Worm (Caenorhabditis elegans): ENCODE results near the gene itsn-1.
"Not testable (repeated sequence)": the region's sequence is repeated elsewhere in the genome, so short reads cannot be mapped to it uniquely, and the experiment has no call there.

DNA sequence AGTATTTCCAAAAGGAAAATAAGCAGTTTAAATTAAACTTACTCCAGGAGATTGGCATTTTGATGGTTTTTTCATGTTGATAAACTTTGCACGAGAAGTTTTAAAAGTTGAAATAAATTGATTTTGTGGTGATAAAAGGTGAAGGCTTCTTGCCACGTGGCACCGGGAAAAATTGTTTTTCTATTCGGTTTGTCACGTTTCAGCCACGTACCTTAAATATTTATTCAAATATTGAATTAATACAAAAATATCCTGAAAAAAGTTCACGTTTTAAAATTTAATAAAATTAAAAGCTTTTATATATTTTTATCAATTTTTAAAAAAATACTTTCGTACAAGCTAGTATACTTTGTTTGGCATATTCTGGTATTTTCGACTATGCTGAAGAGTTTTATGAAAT, 48.7 kb upstream of the itsn-1 start, which contains the start of gene Y116A8C.24:
- not testable (repeated sequence) for TF ChIP-seq nhr-11 (tag; optimal IDR thresholded peaks at IDR 0.05); pat-9 (tag; optimal IDR thresholded peaks at IDR 0.05); ama-1 (optimal IDR thresholded peaks at IDR 0.05)
